Worm (Caenorhabditis elegans) whole organism, L3 larva: ENCODE measurements around the gene F09E5.3.

ENCODE experiments used
- aly-2 ChIP-seq: fragments of 150-350 bp; optimal IDR thresholded peaks from 2 replicates; lab custom pipeline; 2014; ENCODE audit warnings: missing biosample characterization, missing genetic modification characterization
- ceh-16 ChIP-seq: sonication (generic microtip); optimal IDR thresholded peaks from 2 replicates; lab custom pipeline; 2017; ENCODE audit warnings: missing biosample characterization, missing genetic modification characterization
- ceh-82 ChIP-seq: fragments of 150-350 bp; optimal IDR thresholded peaks from 2 replicates; lab custom pipeline; 2014; ENCODE audit warnings: missing biosample characterization, missing genetic modification characterization
- elt-1 ChIP-seq: fragments of 150-350 bp; optimal IDR thresholded peaks from 2 replicates; lab custom pipeline; 2014; ENCODE audit warnings: missing biosample characterization, missing genetic modification characterization
- elt-2 ChIP-seq: sonication (generic microtip); optimal IDR thresholded peaks from 2 replicates; lab custom pipeline; 2016; ENCODE audit warnings: missing genetic modification reagents, mild to moderate bottlenecking, missing genetic modification characterization, missing compliant biosample characterization
- eor-1 ChIP-seq, 2 experiments: fragments of 150-350 bp; optimal IDR thresholded peaks; 2 replicates each; lab custom pipeline; 2014 to 2018; ENCODE audit warnings: missing biosample characterization in 2 of 2, missing genetic modification characterization in 2 of 2
- hmg-11 ChIP-seq: sonication (generic microtip); optimal IDR thresholded peaks from 2 replicates; lab custom pipeline; 2016; ENCODE audit warnings: missing genetic modification characterization, missing compliant biosample characterization
- jun-1 ChIP-seq: fragments of 150-350 bp; optimal IDR thresholded peaks from 2 replicates; lab custom pipeline; 2014; ENCODE audit warnings: missing biosample characterization, missing genetic modification reagents, missing genetic modification characterization
- lin-15B ChIP-seq: fragments of 150-350 bp; optimal IDR thresholded peaks from 2 replicates; lab custom pipeline; 2014; ENCODE audit warnings: missing biosample characterization, missing genetic modification characterization
- lsy-12 ChIP-seq: sonication (generic microtip); optimal IDR thresholded peaks from 2 replicates; lab custom pipeline; 2016; ENCODE audit warnings: mild to moderate bottlenecking, missing genetic modification characterization, missing compliant biosample characterization
- mdl-1 ChIP-seq: fragments of 150-350 bp; optimal IDR thresholded peaks from 2 replicates; lab custom pipeline; 2014; ENCODE audit warnings: missing biosample characterization, missing genetic modification characterization
- nfya-1 ChIP-seq: sonication (generic microtip); optimal IDR thresholded peaks from 2 replicates; lab custom pipeline; 2017; ENCODE audit warnings: missing genetic modification characterization, mild to moderate bottlenecking, missing compliant biosample characterization, antibody characterized with exemption, moderate library complexity; ENCODE audit not compliant: insufficient read depth
- nhr-11 ChIP-seq: fragments of 150-350 bp; optimal IDR thresholded peaks from 2 replicates; lab custom pipeline; 2014; ENCODE audit warnings: missing biosample characterization, missing genetic modification characterization
- nhr-25 ChIP-seq: sonication (generic microtip); optimal IDR thresholded peaks from 2 replicates; lab custom pipeline; 2017; ENCODE audit warnings: missing biosample characterization, missing genetic modification characterization
- nhr-28 ChIP-seq: fragments of 150-350 bp; optimal IDR thresholded peaks from 2 replicates; lab custom pipeline; 2014; ENCODE audit warnings: missing biosample characterization, missing genetic modification characterization
- nhr-43 ChIP-seq: sonication (generic microtip); optimal IDR thresholded peaks from 2 replicates; lab custom pipeline; 2016; ENCODE audit warnings: mild to moderate bottlenecking, missing genetic modification characterization, missing compliant biosample characterization; ENCODE audit not compliant: poor library complexity, severe bottlenecking
- nhr-67 ChIP-seq: fragments of 150-350 bp; optimal IDR thresholded peaks from 2 replicates; lab custom pipeline; 2014; ENCODE audit warnings: missing biosample characterization, missing genetic modification characterization
- nhr-76 ChIP-seq: fragments of 150-350 bp; sonication (generic microtip); optimal IDR thresholded peaks from 5 replicates; lab custom pipeline; 2014; ENCODE audit warnings: missing biosample characterization, missing genetic modification characterization
- pha-4 ChIP-seq: fragments of 150-350 bp; optimal IDR thresholded peaks from 2 replicates; lab custom pipeline; 2014; ENCODE audit warnings: missing biosample characterization, missing genetic modification reagents, missing genetic modification characterization
- sea-2 ChIP-seq: fragments of 150-350 bp; sonication (generic microtip); optimal IDR thresholded peaks from 4 replicates; lab custom pipeline; 2014; ENCODE audit warnings: missing biosample characterization, missing genetic modification reagents, missing genetic modification characterization
- skn-1 ChIP-seq: fragments of 150-350 bp; optimal IDR thresholded peaks from 2 replicates; lab custom pipeline; 2014; ENCODE audit warnings: missing biosample characterization, missing genetic modification characterization
- snpc-4 ChIP-seq: fragments of 150-350 bp; optimal IDR thresholded peaks from 2 replicates; lab custom pipeline; 2014; ENCODE audit warnings: missing biosample characterization, missing genetic modification characterization
- unc-39 ChIP-seq: sonication (generic microtip); optimal IDR thresholded peaks from 4 replicates; lab custom pipeline; 2017; ENCODE audit warnings: missing biosample characterization, missing genetic modification characterization
- zag-1 ChIP-seq: fragments of 150-350 bp; optimal IDR thresholded peaks from 2 replicates; lab custom pipeline; 2014; ENCODE audit warnings: missing biosample characterization, missing genetic modification characterization
- ztf-4 ChIP-seq: fragments of 150-350 bp; optimal IDR thresholded peaks from 2 replicates; lab custom pipeline; 2014; ENCODE audit warnings: missing biosample characterization, missing genetic modification characterization

Gene F09E5.3

DNA sequence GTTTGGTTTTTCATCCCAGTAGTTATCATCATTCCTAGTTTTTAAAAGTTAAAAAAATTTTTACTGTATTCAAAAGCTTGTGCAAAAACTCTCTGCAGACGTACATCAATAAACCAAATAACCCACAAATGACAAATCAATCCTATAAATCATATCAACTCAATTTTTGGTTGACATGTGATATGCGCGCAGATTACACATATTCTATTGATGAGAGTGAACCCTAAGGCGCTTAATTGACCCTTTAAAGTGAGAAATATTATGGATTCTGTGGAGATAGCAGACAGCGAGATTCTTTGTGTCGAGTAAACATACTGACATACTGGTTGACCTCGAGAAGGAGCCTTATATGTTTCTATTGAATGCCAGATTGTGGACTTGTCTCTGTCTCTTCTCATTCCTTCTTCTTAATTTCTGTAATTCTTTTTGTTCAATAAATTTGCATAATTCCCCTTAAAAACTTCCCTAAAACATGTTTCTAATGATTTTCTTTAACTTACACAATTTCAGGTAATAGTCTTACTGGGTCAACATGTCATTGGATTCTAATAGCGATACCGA lies 42.5 kb downstream of the F09E5.3 start, which contains the start of gene EEED8.2:
TSS of gene EEED8.2 (plus strand) at position 511 of the 561 bp plus-strand sequence.
- TF ChIP-seq aly-2: no peak
- TF ChIP-seq pha-4: peak; percentile 26

DNA sequence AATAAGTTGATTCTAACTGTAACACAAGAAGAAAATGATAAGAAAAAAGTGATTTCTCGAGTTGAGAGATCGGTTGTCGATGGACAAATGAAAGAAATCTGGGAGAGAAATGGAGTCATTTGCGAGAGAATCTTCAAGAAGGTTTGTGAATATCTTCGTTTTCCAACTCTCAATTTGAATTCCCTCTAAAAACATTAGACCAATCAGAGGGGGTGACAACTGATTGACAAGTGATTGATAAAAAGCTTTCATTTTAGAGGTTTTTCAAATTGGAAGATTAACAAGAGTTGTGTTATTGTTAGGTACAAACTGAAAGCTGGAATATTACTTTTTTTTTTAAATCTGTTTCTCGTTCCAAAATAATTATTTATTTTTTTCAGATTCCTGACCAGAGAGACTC lies 44.1 kb downstream of the F09E5.3 start:
- TF ChIP-seq mdl-1: no peak
- TF ChIP-seq elt-1 (tag; lab: Kevin White, UChicago): no peak
- no peak for TF ChIP-seq jun-1
- no peak for TF ChIP-seq lin-15B (tag; lab: Kevin White, UChicago)
- no peak for TF ChIP-seq nhr-11 (tag; lab: Kevin White, UChicago)
- no peak for TF ChIP-seq ceh-16 (tag; lab: Kevin White, UChicago)
- no peak for TF ChIP-seq nhr-67
- no peak for TF ChIP-seq nfya-1 (tag; lab: Kevin White, UChicago)
- no peak for TF ChIP-seq ztf-4 (tag; lab: Kevin White, UChicago)
- TF ChIP-seq unc-39 (tag; lab: Kevin White, UChicago): no peak
- TF ChIP-seq hmg-11: no peak
- TF ChIP-seq pha-4: no peak
- TF ChIP-seq sea-2 (GFP tag; lab: Kevin White, UChicago): no peak
- no peak for TF ChIP-seq lsy-12 (tag; lab: Kevin White, UChicago)
- TF ChIP-seq eor-1 (tag; optimal IDR thresholded peaks at IDR 0.05; lab: Kevin White, UChicago): no peak

DNA sequence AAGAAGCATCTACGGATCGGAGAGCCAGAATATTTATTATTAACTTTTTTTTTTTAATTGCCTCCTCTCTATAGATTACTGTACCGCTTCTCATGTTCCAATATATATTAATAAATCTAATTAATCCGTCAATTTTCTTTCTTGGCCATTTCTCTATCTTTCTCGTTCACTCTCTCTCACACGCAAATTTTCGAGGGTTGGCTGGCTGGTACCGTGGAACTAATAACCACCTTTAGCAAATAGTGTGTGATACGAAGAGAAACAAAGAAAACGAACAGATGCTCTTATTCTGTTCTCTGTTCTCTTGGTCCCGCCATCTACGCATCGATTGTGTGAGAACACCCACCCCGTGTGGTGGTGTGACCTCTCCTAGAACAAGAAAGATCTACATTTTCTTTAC lies 44.5 kb downstream of the F09E5.3 start:
- TF ChIP-seq skn-1 (tag; lab: Kevin White, UChicago): no peak
- TF ChIP-seq, all 47 proteins: peak for 0

DNA sequence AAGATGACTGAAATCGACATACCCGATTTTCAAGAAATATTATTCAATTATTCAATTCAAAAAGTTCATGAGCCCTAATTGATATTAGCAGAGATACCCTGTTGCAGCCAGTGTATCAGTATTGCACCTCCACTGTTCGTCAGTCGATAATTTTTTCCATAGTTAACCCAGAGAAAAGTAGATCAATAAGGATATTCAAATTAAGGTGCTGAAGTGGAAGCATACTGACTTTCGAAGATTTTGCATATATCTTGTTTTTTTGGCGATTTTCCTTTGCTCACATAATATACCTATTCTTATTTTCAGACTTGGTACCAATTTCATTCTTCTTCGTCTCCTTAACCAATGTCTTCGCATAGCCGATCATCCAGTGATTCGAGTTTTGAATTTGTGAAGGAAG lies 45.1 kb downstream of the F09E5.3 start, which contains the start of gene EEED8.15:
TSS of gene EEED8.15 (plus strand) at position 301 of the 400 bp plus-strand sequence.
- no peak for TF ChIP-seq nhr-76 (tag; lab: Kevin White, UChicago)
- no peak for TF ChIP-seq aly-2
- TF ChIP-seq lin-15B (tag; lab: Kevin White, UChicago): no peak
- TF ChIP-seq zag-1 (tag; lab: Kevin White, UChicago): no peak
- no peak for TF ChIP-seq ceh-82 (tag; lab: Kevin White, UChicago)
- TF ChIP-seq lsy-12 (tag; lab: Kevin White, UChicago): no peak
- TF ChIP-seq snpc-4: no peak
- no peak for TF ChIP-seq nhr-43 (tag; lab: Kevin White, UChicago)
- no peak for TF ChIP-seq elt-2 (tag; lab: Kevin White, UChicago)
- no peak for TF ChIP-seq jun-1
- no peak for TF ChIP-seq elt-1 (tag; lab: Kevin White, UChicago)

DNA sequence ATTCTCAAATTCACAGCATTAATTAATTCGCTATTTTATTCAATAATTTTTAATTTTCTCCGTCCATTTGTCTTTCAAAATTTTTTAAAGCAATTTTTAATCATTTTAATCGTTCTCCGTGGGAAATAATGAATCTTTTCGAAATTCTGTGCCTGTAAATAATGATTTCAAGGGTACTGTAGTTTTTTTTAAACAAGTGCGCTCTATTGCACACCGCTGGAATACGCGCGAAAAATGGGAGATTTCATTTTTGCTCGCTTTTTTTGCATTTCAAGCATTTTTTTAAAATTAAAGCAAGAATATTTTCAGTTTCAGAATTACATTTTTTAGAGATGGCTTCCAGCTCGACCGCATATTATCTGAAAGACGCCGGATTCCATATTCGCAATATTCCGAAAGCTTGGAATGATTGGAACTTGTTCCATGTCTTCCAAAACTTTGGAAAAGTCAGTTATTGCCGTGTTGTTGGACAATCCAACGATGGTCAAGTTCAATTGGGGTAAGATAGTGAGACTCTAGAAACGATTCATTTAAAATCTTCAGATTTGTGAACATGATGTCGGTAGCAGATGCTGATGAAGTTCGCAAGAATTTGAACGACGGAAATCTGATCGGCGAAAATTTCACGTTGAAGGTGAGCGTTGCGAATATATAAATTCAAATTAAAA lies 47.3 kb downstream of the F09E5.3 start, which contains the start of gene tofu-6:
TSS of gene tofu-6 (plus strand) at position 302 of the 668 bp plus-strand sequence.
- TF ChIP-seq zag-1 (tag; lab: Kevin White, UChicago) (no peak), pha-4 (peak; percentile 71), nfya-1 (tag; lab: Kevin White, UChicago) (peak; percentile 45), nhr-25 (tag; lab: Kevin White, UChicago) (peak; percentile 13), ceh-16 (tag; lab: Kevin White, UChicago) (no peak)

DNA sequence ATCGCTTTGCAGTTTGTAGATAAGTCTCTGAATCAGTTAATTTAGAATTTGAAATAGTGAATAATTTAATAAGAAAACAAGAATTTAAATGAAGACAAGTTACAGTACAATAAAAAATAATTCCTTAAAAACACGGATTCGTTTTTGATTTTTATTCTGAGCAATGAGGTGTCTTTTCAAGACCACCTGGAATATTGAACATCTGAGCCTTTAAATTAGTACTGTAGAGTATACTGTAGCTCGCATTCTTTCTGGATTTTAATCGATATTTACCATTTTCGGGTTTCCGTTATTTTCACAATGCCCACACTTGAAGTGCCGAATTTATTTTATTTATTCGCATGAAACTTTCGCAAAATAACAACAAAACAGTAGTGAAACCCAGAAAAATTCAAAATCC lies 50.0 kb downstream of the F09E5.3 start, which contains the start of gene F07F6.7:
TSS of gene F07F6.7 (minus strand) at position 27 of the 400 bp plus-strand sequence.
- TF ChIP-seq elt-2 (tag; lab: Kevin White, UChicago): peak; percentile 6
- no peak for TF ChIP-seq nhr-28 (tag; lab: Kevin White, UChicago)
